Fruit fly (Drosophila melanogaster) whole organism, prepupa: ENCODE results near the gene TwdlY.

ENCODE experiments used
- CG10669 ChIP-seq: fragments of 200-800 bp; sonication (Bioruptor generic); optimal IDR thresholded peaks from 3 replicates; lab custom pipeline; 2018; ENCODE audit warnings: missing biosample characterization, mild to moderate bottlenecking, missing genetic modification characterization, moderate library complexity
- CG15336 ChIP-seq: fragments of 200-800 bp; sonication (Bioruptor generic); IDR thresholded peaks from 2 replicates; pipeline ENCODE4 v1.3.6; 2022; ENCODE audit warnings: missing biosample characterization, missing genetic modification characterization
- CG1621 ChIP-seq: fragments of 200-800 bp; sonication (Bioruptor generic); optimal IDR thresholded peaks from 3 replicates; lab custom pipeline; 2018; ENCODE audit warnings: missing biosample characterization, mild to moderate bottlenecking, missing genetic modification characterization
- CG16779 ChIP-seq: fragments of 200-800 bp; sonication (Bioruptor generic); optimal IDR thresholded peaks from 3 replicates; lab custom pipeline; 2017; ENCODE audit warnings: missing biosample characterization, mild to moderate bottlenecking, missing genetic modification characterization
- CG31627 ChIP-seq: fragments of 200-800 bp; sonication (Bioruptor generic); optimal IDR thresholded peaks from 3 replicates; lab custom pipeline; 2016; ENCODE audit warnings: missing biosample characterization, missing genetic modification characterization
- CG32006 ChIP-seq: fragments of 200-800 bp; sonication (Bioruptor generic); optimal IDR thresholded peaks from 3 replicates; lab custom pipeline; 2017; ENCODE audit warnings: missing biosample characterization, mild to moderate bottlenecking, missing genetic modification characterization
- CG3919 ChIP-seq: fragments of 200-800 bp; sonication (Bioruptor generic); optimal IDR thresholded peaks from 3 replicates; lab custom pipeline; 2016; ENCODE audit warnings: missing biosample characterization, missing genetic modification characterization
- CG4318 ChIP-seq: fragments of 200-800 bp; sonication (Bioruptor generic); optimal IDR thresholded peaks from 3 replicates; lab custom pipeline; 2017; ENCODE audit warnings: missing biosample characterization, mild to moderate bottlenecking, missing genetic modification characterization
- CG6163 ChIP-seq: fragments of 200-800 bp; sonication (Bioruptor generic); IDR thresholded peaks from 3 replicates; pipeline ENCODE4 v1.3.6; 2022; ENCODE audit warnings: missing biosample characterization, missing genetic modification characterization
- CG6792 ChIP-seq: fragments of 200-800 bp; sonication (Bioruptor generic); optimal IDR thresholded peaks from 3 replicates; lab custom pipeline; 2016; ENCODE audit warnings: missing biosample characterization, missing genetic modification characterization
- CG6808 ChIP-seq: fragments of 200-800 bp; sonication (Bioruptor generic); optimal IDR thresholded peaks from 3 replicates; lab custom pipeline; 2017; ENCODE audit warnings: missing biosample characterization, missing genetic modification characterization, mild to moderate bottlenecking, moderate library complexity, missing genetic modification reagents
- CG6854 ChIP-seq: fragments of 200-800 bp; sonication (Bioruptor generic); optimal IDR thresholded peaks from 2 replicates; lab custom pipeline; 2017; ENCODE audit warnings: missing biosample characterization, mild to moderate bottlenecking, missing genetic modification characterization
- CG7368 ChIP-seq: fragments of 200-800 bp; sonication (Bioruptor generic); optimal IDR thresholded peaks from 3 replicates; lab custom pipeline; 2016; ENCODE audit warnings: missing biosample characterization, missing genetic modification characterization
- CG8119 ChIP-seq: fragments of 200-800 bp; sonication (Bioruptor generic); IDR thresholded peaks from 3 replicates; pipeline ENCODE4 v1.3.6; 2022; ENCODE audit warnings: missing biosample characterization, missing genetic modification characterization
- CG8319 ChIP-seq: fragments of 200-800 bp; sonication (Bioruptor generic); optimal IDR thresholded peaks from 3 replicates; lab custom pipeline; 2016; ENCODE audit warnings: missing biosample characterization, missing genetic modification characterization
- CG8632 ChIP-seq: fragments of 200-800 bp; sonication (Bioruptor generic); optimal IDR thresholded peaks from 3 replicates; lab custom pipeline; 2016; ENCODE audit warnings: missing biosample characterization, missing genetic modification characterization
- Eip75B ChIP-seq: fragments of 200-800 bp; sonication (Bioruptor generic); optimal IDR thresholded peaks from 3 replicates; lab custom pipeline; 2016; ENCODE audit warnings: missing biosample characterization, missing genetic modification characterization
- Eip78C ChIP-seq: fragments of 200-800 bp; sonication (Bioruptor generic); peaks from one replicate; lab custom pipeline; 2016; ENCODE audit warnings: missing biosample characterization, missing genetic modification characterization
- Eip93F ChIP-seq: fragments of 200-800 bp; sonication (Bioruptor generic); optimal IDR thresholded peaks from 2 replicates; lab custom pipeline; 2016; ENCODE audit warnings: missing biosample characterization, mild to moderate bottlenecking, missing genetic modification characterization
- Ets21C ChIP-seq: fragments of 200-800 bp; sonication (Bioruptor generic); optimal IDR thresholded peaks from 3 replicates; lab custom pipeline; 2016; ENCODE audit warnings: missing biosample characterization, missing genetic modification characterization
- Ets96B ChIP-seq: fragments of 200-800 bp; optimal IDR thresholded peaks from 2 replicates; lab custom pipeline; 2019; ENCODE audit warnings: missing biosample characterization, mild to moderate bottlenecking, missing genetic modification characterization, moderate library complexity
- Gug ChIP-seq: fragments of 200-800 bp; sonication (Bioruptor generic); IDR thresholded peaks from 2 replicates; pipeline ENCODE4 v1.3.6; 2022; ENCODE audit warnings: missing biosample characterization, missing genetic modification characterization
- Hr38 ChIP-seq: sonication (Bioruptor generic); optimal IDR thresholded peaks from 2 replicates; lab custom pipeline; 2016; ENCODE audit warnings: missing biosample characterization, missing genetic modification characterization
- Hr4 ChIP-seq: fragments of 200-800 bp; sonication (Bioruptor generic); optimal IDR thresholded peaks from 3 replicates; lab custom pipeline; 2016; ENCODE audit warnings: missing biosample characterization, missing genetic modification characterization
- Lpt ChIP-seq: fragments of 200-800 bp; sonication (Bioruptor generic); optimal IDR thresholded peaks from 3 replicates; lab custom pipeline; 2016; ENCODE audit warnings: missing biosample characterization, missing genetic modification characterization
- OdsH ChIP-seq: fragments of 200-800 bp; sonication (Bioruptor generic); optimal IDR thresholded peaks from 3 replicates; lab custom pipeline; 2016; ENCODE audit warnings: missing biosample characterization, missing genetic modification characterization
- Smox ChIP-seq: fragments of 200-800 bp; sonication (Bioruptor generic); optimal IDR thresholded peaks from 3 replicates; lab custom pipeline; 2016; ENCODE audit warnings: missing biosample characterization, missing genetic modification characterization
- Sox102F ChIP-seq: fragments of 200-800 bp; sonication (Bioruptor generic); optimal IDR thresholded peaks from 2 replicates; lab custom pipeline; 2016; ENCODE audit warnings: missing biosample characterization, mild to moderate bottlenecking, missing genetic modification characterization
- Sox15 ChIP-seq: fragments of 200-800 bp; sonication (Bioruptor generic); optimal IDR thresholded peaks from 3 replicates; lab custom pipeline; 2016; ENCODE audit warnings: missing biosample characterization, missing genetic modification characterization
- achi ChIP-seq: fragments of 200-800 bp; sonication (Bioruptor generic); optimal IDR thresholded peaks from 3 replicates; lab custom pipeline; 2016; ENCODE audit warnings: missing biosample characterization, missing genetic modification characterization
- cyc ChIP-seq: fragments of 200-800 bp; sonication (Bioruptor generic); optimal IDR thresholded peaks from 3 replicates; lab custom pipeline; 2016; ENCODE audit warnings: missing biosample characterization, missing genetic modification characterization
- eg ChIP-seq: fragments of 200-800 bp; sonication (Bioruptor generic); IDR thresholded peaks from 3 replicates; pipeline ENCODE4 v1.3.6; 2022; ENCODE audit warnings: missing biosample characterization, missing genetic modification characterization
- fkh ChIP-seq: fragments of 200-800 bp; sonication (Bioruptor generic); optimal IDR thresholded peaks from 3 replicates; lab custom pipeline; 2017; ENCODE audit warnings: missing biosample characterization, mild to moderate bottlenecking, missing genetic modification characterization, moderate library complexity
- net ChIP-seq: fragments of 200-800 bp; sonication (Bioruptor generic); optimal IDR thresholded peaks from 3 replicates; lab custom pipeline; 2016; ENCODE audit warnings: missing biosample characterization, missing genetic modification characterization
- pdm3 ChIP-seq: fragments of 200-800 bp; sonication (Bioruptor generic); optimal IDR thresholded peaks from 3 replicates; lab custom pipeline; 2016; ENCODE audit warnings: missing biosample characterization, missing genetic modification characterization
- salr ChIP-seq, 2 experiments: fragments of 200-800 bp; sonication (Bioruptor generic); optimal IDR thresholded peaks; 3 replicates each; lab custom pipeline; 2016 to 2018; ENCODE audit warnings: missing biosample characterization in 2 of 2, missing genetic modification characterization in 2 of 2, mild to moderate bottlenecking in 1 of 2
- svp ChIP-seq: fragments of 200-800 bp; sonication (Bioruptor generic); peaks from one replicate; lab custom pipeline; 2016; ENCODE audit warnings: missing biosample characterization, missing genetic modification characterization
- topi ChIP-seq: fragments of 200-800 bp; sonication (Bioruptor generic); optimal IDR thresholded peaks from 3 replicates; lab custom pipeline; 2016; ENCODE audit warnings: missing biosample characterization, missing genetic modification characterization

Gene TwdlY

dm6 chrX:16778138-16778672, 43.5 kb downstream of the TwdlY start (continued):
- no peak for TF ChIP-seq Sox15 (GFP tag; lab: Kevin White, UChicago)
- TF ChIP-seq salr (GFP tag; optimal IDR thresholded peaks at IDR 0.05; lab: Kevin White, UChicago) = peak in 1 of 2 experiments; percentile 0
- TF ChIP-seq CG8119 (GFP tag; lab: Robert Waterston, UW) = 0 out of 3 replicates have a peak, but pooled peaks have one; percentile 39
- TF ChIP-seq Sox102F (GFP tag; lab: Kevin White, UChicago) = no peak
- TF ChIP-seq CG6854 (GFP tag; lab: Kevin White, UChicago) = no peak
- no peak for TF ChIP-seq net (GFP tag; lab: Kevin White, UChicago)
- TF ChIP-seq CG16779 (tag; lab: Kevin White, UChicago) = no peak
- peak; percentile 9 for TF ChIP-seq achi
- TF ChIP-seq Lpt = no peak

- TF ChIP-seq fkh = peak; percentile 17
- TF ChIP-seq Eip75B = no peak
Observed at dm6 chrX:16780244-16780643, 45.5 kb downstream of the TwdlY start.

- TF ChIP-seq CG3919 (GFP tag; lab: Kevin White, UChicago) (no peak), Eip78C (GFP tag; lab: Kevin White, UChicago) (peak; percentile 57), CG1621 (tag; lab: Kevin White, UChicago) (no peak), Ets96B (tag; lab: Kevin White, UChicago) (no peak), CG32006 (GFP tag; lab: Kevin White, UChicago) (peak; percentile 35), OdsH (no peak), CG6163 (GFP tag; lab: Robert Waterston, UW) (0 out of 3 replicates have a peak, but pooled peaks have one; percentile 7), CG6792 (GFP tag; lab: Kevin White, UChicago) (no peak), cyc (GFP tag; lab: Kevin White, UChicago) (no peak), Hr38 (no peak), CG15336 (GFP tag; lab: Robert Waterston, UW) (peak; percentile 40; the same call in 1 of the 2 replicates), CG31627 (no peak), svp (GFP tag; lab: Kevin White, UChicago) (no peak), Sox102F (GFP tag; lab: Kevin White, UChicago) (no peak), Smox (GFP tag; lab: Kevin White, UChicago) (no peak), Ets21C (GFP tag; lab: Kevin White, UChicago) (no peak), CG8119 (GFP tag; lab: Robert Waterston, UW) (no peak), Eip93F (no peak), CG8319 (GFP tag; lab: Kevin White, UChicago) (no peak), Hr4 (GFP tag; lab: Kevin White, UChicago) (peak; percentile 8), eg (GFP tag; lab: Robert Waterston, UW) (peak; percentile 42), Gug (no peak), salr (GFP tag; optimal IDR thresholded peaks at IDR 0.05; lab: Kevin White, UChicago) (no peak), CG7368 (GFP tag; lab: Kevin White, UChicago) (no peak), pdm3 (GFP tag; lab: Kevin White, UChicago) (no peak), topi (GFP tag; lab: Kevin White, UChicago) (no peak), CG6808 (no peak), CG8632 (GFP tag; lab: Kevin White, UChicago) (no peak), CG10669 (GFP tag; lab: Kevin White, UChicago) (no peak), CG4318 (GFP tag; lab: Kevin White, UChicago) (no peak)
Observed at dm6 chrX:16781055-16781454, 46.3 kb downstream of the TwdlY start.
